Fruit fly (Drosophila melanogaster) whole organism: ENCODE measurements around the gene AhcyL2.

ENCODE experiments used
- CG8478 ChIP-seq: fragments of >200 bp; optimal IDR thresholded peaks from 2 replicates; lab custom pipeline; 2018; ENCODE audit warnings: inconsistent platforms
- Dll ChIP-seq: fragments of >200 bp; optimal IDR thresholded peaks from 2 replicates; lab custom pipeline; 2017
- pan ChIP-seq: fragments of >200 bp; optimal IDR thresholded peaks from 2 replicates; lab custom pipeline; 2017
- psq ChIP-seq: fragments of >200 bp; optimal IDR thresholded peaks from 2 replicates; lab custom pipeline; 2017
- usp ChIP-seq: fragments of >200 bp; optimal IDR thresholded peaks from 2 replicates; lab custom pipeline; 2017; ENCODE audit warnings: missing biosample characterization, missing genetic modification characterization, mixed read lengths

DNA sequence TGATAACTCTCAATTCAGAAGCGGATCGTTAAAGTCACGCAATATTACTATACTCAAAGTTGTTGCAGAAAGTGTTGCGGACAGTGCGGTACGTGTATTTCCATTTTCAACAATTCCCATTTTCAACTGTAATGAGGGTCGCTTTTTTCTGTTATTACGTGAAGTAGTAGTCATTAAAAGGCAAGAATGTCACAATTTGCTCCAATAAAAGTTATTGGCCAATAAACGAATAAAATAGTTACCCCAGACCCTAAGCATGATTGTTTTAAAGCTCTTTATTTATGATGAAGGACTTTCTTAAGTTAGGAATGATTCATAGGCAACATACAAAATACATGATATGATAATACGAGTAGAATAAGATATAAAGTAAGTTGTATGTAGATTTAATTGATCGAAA is 25.4 kb upstream of the AhcyL2 start:
- no peak for TF ChIP-seq CG8478 (lab: Kevin White, UChicago)
- TF ChIP-seq pan (lab: Kevin White, UChicago) = no peak
- TF ChIP-seq usp = no peak
- no peak for TF ChIP-seq psq
- no peak for TF ChIP-seq Dll (lab: Kevin White, UChicago)
